Worm (Caenorhabditis elegans) whole organism, mixed stage, embryonic: ENCODE measurements around the gene B0334.4.

Source experiments
- M03D4.4 ChIP-seq: sonication (generic microtip); optimal IDR thresholded peaks from 2 replicates; lab custom pipeline; 2017; ENCODE audit warnings: mild to moderate bottlenecking, missing genetic modification characterization, missing compliant biosample characterization
- bed-3 ChIP-seq: fragments of 200-800 bp; sonication (Bioruptor generic); optimal IDR thresholded peaks from 3 replicates; lab custom pipeline; 2018; ENCODE audit warnings: mild to moderate bottlenecking, missing genetic modification characterization, moderate library complexity, missing compliant biosample characterization
- blmp-1 ChIP-seq: fragments of 150-350 bp; optimal IDR thresholded peaks from 2 replicates; lab custom pipeline; 2014; ENCODE audit warnings: missing biosample characterization, missing genetic modification characterization
- ceh-39 ChIP-seq: fragments of 150-350 bp; optimal IDR thresholded peaks from 2 replicates; lab custom pipeline; 2014; ENCODE audit warnings: missing biosample characterization, missing genetic modification characterization
- ceh-43 ChIP-seq: fragments of 200-800 bp; sonication (Bioruptor generic); optimal IDR thresholded peaks from 2 replicates; lab custom pipeline; 2018; ENCODE audit warnings: mild to moderate bottlenecking, missing genetic modification characterization, moderate library complexity, missing compliant biosample characterization
- ceh-83 ChIP-seq: fragments of 200-800 bp; sonication (Bioruptor generic); optimal IDR thresholded peaks from 2 replicates; lab custom pipeline; 2018; ENCODE audit warnings: mild to moderate bottlenecking, missing genetic modification characterization, missing compliant biosample characterization
- ces-1 ChIP-seq: fragments of 150-350 bp; optimal IDR thresholded peaks from 2 replicates; lab custom pipeline; 2014; ENCODE audit warnings: missing biosample characterization, missing genetic modification reagents, missing genetic modification characterization
- cnd-1 ChIP-seq: fragments of 200-800 bp; sonication (Bioruptor generic); optimal IDR thresholded peaks from 2 replicates; lab custom pipeline; 2018; ENCODE audit warnings: mild to moderate bottlenecking, missing genetic modification characterization, missing compliant biosample characterization
- drap-1 ChIP-seq: fragments of 200-800 bp; sonication (Bioruptor generic); optimal IDR thresholded peaks from 3 replicates; lab custom pipeline; 2018; ENCODE audit warnings: mild to moderate bottlenecking, missing genetic modification characterization, missing compliant biosample characterization
- elt-1 ChIP-seq: sonication (generic microtip); optimal IDR thresholded peaks from 2 replicates; lab custom pipeline; 2017; ENCODE audit warnings: missing genetic modification characterization, mild to moderate bottlenecking, missing compliant biosample characterization, antibody characterized with exemption, moderate library complexity, borderline replicate concordance; ENCODE audit not compliant: insufficient read depth
- elt-3 ChIP-seq: fragments of 150-350 bp; optimal IDR thresholded peaks from 2 replicates; lab custom pipeline; 2014; ENCODE audit warnings: missing biosample characterization, missing genetic modification characterization
- flh-1 ChIP-seq: fragments of 200-800 bp; sonication (Bioruptor generic); optimal IDR thresholded peaks from 2 replicates; lab custom pipeline; 2018; ENCODE audit warnings: mild to moderate bottlenecking, missing genetic modification characterization, moderate library complexity, missing compliant biosample characterization
- ham-2 ChIP-seq: fragments of 200-800 bp; sonication (Bioruptor generic); optimal IDR thresholded peaks from 2 replicates; lab custom pipeline; 2018; ENCODE audit warnings: mild to moderate bottlenecking, missing genetic modification characterization, missing compliant biosample characterization
- hlh-1 ChIP-seq: fragments of 150-350 bp; optimal IDR thresholded peaks from 2 replicates; lab custom pipeline; 2014; ENCODE audit warnings: missing biosample characterization, missing genetic modification reagents, missing genetic modification characterization
- lin-13 ChIP-seq: fragments of 150-350 bp; optimal IDR thresholded peaks from 2 replicates; lab custom pipeline; 2014; ENCODE audit warnings: missing biosample characterization, missing genetic modification characterization
- lsy-2 ChIP-seq: fragments of 150-350 bp; optimal IDR thresholded peaks from 2 replicates; lab custom pipeline; 2014; ENCODE audit warnings: missing biosample characterization, missing genetic modification characterization
- mab-5 ChIP-seq: fragments of 150-350 bp; optimal IDR thresholded peaks from 2 replicates; lab custom pipeline; 2014; ENCODE audit warnings: missing biosample characterization, missing genetic modification characterization
- mep-1 ChIP-seq: fragments of 150-350 bp; optimal IDR thresholded peaks from 2 replicates; lab custom pipeline; 2017; ENCODE audit warnings: missing biosample characterization, missing genetic modification reagents, missing genetic modification characterization, inconsistent platforms
- mls-2 ChIP-seq: sonication (generic microtip); optimal IDR thresholded peaks from 2 replicates; lab custom pipeline; 2016; ENCODE audit warnings: mild to moderate bottlenecking, missing genetic modification characterization, moderate library complexity, missing compliant biosample characterization
- nhr-12 ChIP-seq: fragments of 150-350 bp; optimal IDR thresholded peaks from 2 replicates; lab custom pipeline; 2014; ENCODE audit warnings: missing biosample characterization, missing genetic modification characterization
- nhr-2 ChIP-seq: fragments of 150-350 bp; optimal IDR thresholded peaks from 2 replicates; lab custom pipeline; 2014; ENCODE audit warnings: missing biosample characterization, missing genetic modification characterization
- nhr-237 ChIP-seq: fragments of 150-350 bp; optimal IDR thresholded peaks from 2 replicates; lab custom pipeline; 2014; ENCODE audit warnings: missing biosample characterization, missing genetic modification characterization
- nhr-76 ChIP-seq: sonication (generic microtip); optimal IDR thresholded peaks from 2 replicates; lab custom pipeline; 2017; ENCODE audit warnings: missing biosample characterization, missing genetic modification characterization
- pha-4 ChIP-seq: fragments of 150-350 bp; optimal IDR thresholded peaks from 2 replicates; lab custom pipeline; 2018; ENCODE audit warnings: missing biosample characterization, missing genetic modification reagents, missing genetic modification characterization
- sem-2 ChIP-seq: fragments of 200-800 bp; sonication (Bioruptor generic); optimal IDR thresholded peaks from 2 replicates; lab custom pipeline; 2018; ENCODE audit warnings: mild to moderate bottlenecking, missing genetic modification characterization, missing compliant biosample characterization
- snpc-4 ChIP-seq: fragments of 150-350 bp; optimal IDR thresholded peaks from 2 replicates; lab custom pipeline; 2014; ENCODE audit warnings: missing biosample characterization, missing genetic modification characterization
- sptf-1 ChIP-seq: sonication (generic microtip); optimal IDR thresholded peaks from 2 replicates; lab custom pipeline; 2017; ENCODE audit warnings: mild to moderate bottlenecking, missing genetic modification characterization, moderate library complexity, missing compliant biosample characterization
- tbx-8 ChIP-seq: fragments of 200-800 bp; sonication (Bioruptor generic); optimal IDR thresholded peaks from 2 replicates; lab custom pipeline; 2018; ENCODE audit warnings: mild to moderate bottlenecking, missing genetic modification characterization, moderate library complexity, missing compliant biosample characterization
- unc-120 ChIP-seq: sonication (generic microtip); optimal IDR thresholded peaks from 2 replicates; lab custom pipeline; 2017; ENCODE audit warnings: missing genetic modification characterization, missing compliant biosample characterization; ENCODE audit not compliant: poor library complexity, severe bottlenecking
- unc-62 ChIP-seq: fragments of 150-350 bp; optimal IDR thresholded peaks from 2 replicates; lab custom pipeline; 2014; ENCODE audit warnings: missing biosample characterization, missing genetic modification reagents, missing genetic modification characterization
- zip-8 ChIP-seq: fragments of 150-350 bp; optimal IDR thresholded peaks from 2 replicates; lab custom pipeline; 2014; ENCODE audit warnings: missing biosample characterization, missing genetic modification characterization
- ztf-11 ChIP-seq: fragments of 150-350 bp; optimal IDR thresholded peaks from 2 replicates; lab custom pipeline; 2014; ENCODE audit warnings: missing biosample characterization, missing genetic modification characterization

B0334.4 gene

DNA sequence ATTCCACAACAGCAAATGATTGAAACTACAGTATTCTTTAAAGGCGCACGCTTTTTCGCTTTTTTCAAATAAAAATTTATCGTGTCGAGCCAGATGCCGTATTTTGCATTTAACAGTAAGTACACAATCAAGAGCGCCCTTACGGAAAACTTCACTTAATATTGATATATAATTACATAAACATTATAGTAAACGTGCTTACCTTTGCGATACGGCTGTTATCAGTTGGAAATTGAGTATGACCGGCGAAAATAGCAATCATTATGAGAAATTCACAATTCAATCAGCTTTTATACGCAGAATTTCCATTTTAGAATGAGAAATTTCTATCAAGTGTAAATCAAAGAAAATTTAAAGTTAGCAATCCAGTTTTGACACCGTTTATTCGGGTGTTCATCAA, 4.7 kb downstream of the B0334.4 start, which contains the start of gene B0334.20:
Gene B0334.20, minus strand, starts transcription at position 262 of the 400 bp plus-strand sequence.
- no peak for TF ChIP-seq unc-120 (tag; lab: Kevin White, UChicago)

DNA sequence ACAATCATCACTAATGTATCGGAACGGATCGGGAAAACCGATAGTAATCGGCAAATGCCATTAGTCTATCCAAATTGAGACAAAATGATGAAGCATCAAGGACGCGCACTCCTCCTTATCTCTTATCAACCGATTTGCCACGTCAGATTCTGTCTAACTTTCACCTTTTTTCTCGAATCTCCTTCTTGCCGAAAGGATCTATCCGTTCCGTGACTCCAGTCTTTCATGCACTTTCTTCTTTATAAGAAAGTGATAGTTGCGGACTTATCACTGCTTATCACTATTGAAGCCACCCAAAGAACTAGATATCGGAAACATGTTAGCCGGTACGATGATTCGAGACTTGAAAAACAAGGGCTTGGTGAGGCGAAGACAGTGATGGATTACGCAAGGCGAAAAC, 6.5 kb downstream of the B0334.4 start:
- TF ChIP-seq drap-1, result no peak
- no peak for TF ChIP-seq hlh-1
- no peak for TF ChIP-seq bed-3 (GFP tag; lab: Kevin White, UChicago)
- TF ChIP-seq unc-62 (GFP tag; lab: Kevin White, UChicago), result no peak
- TF ChIP-seq elt-1, result peak; percentile 35
- peak; percentile 93 for TF ChIP-seq elt-3 (tag; lab: Kevin White, UChicago)
- TF ChIP-seq mls-2 (tag; lab: Kevin White, UChicago), result no peak
- no peak for TF ChIP-seq mab-5 (tag; lab: Kevin White, UChicago)
- TF ChIP-seq tbx-8 (GFP tag; lab: Kevin White, UChicago), result no peak
- no peak for TF ChIP-seq M03D4.4
- no peak for TF ChIP-seq ztf-11 (tag; lab: Kevin White, UChicago)
- TF ChIP-seq ceh-83 (GFP tag; lab: Kevin White, UChicago), result no peak
- no peak for TF ChIP-seq nhr-237
- TF ChIP-seq cnd-1 (tag; lab: Kevin White, UChicago), result no peak
- peak; percentile 59 for TF ChIP-seq ham-2 (GFP tag; lab: Kevin White, UChicago)
- TF ChIP-seq mep-1 (tag; lab: Kevin White, UChicago), result no peak
- TF ChIP-seq snpc-4 (tag; lab: Kevin White, UChicago), result no peak
- TF ChIP-seq nhr-2 (tag; lab: Kevin White, UChicago), result no peak
- TF ChIP-seq lsy-2 (tag; lab: Kevin White, UChicago), result no peak
- TF ChIP-seq sem-2 (GFP tag; lab: Kevin White, UChicago), result no peak
- TF ChIP-seq ces-1 (GFP tag; lab: Kevin White, UChicago), result no peak
- no peak for TF ChIP-seq sptf-1
- no peak for TF ChIP-seq zip-8 (tag; lab: Kevin White, UChicago)
- no peak for TF ChIP-seq lin-13 (tag; lab: Kevin White, UChicago)
- TF ChIP-seq ceh-43 (GFP tag; lab: Kevin White, UChicago), result no peak
- peak; percentile 91 for TF ChIP-seq blmp-1 (tag; lab: Kevin White, UChicago)
- TF ChIP-seq pha-4, result no peak
- TF ChIP-seq nhr-12, result no peak

DNA sequence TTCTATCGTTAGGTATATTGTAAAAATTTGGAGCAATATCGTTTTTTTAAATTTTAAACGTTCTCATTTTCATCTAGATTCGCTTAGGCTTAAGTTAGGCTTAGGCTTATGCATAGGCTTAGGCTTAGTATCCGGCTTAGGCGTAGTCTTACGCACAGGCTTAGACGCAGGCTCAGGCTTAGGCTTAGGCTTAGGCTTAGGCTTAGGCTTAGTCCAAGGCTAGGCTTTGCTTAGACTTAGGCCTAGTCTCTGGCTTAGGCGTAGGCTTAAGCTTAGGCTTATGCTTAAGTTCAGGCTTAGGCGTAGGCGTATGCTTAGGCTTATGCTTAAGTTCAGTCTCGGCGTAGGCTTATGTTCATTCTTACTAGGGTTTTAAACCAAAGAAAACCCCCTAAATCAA, 8.3 kb downstream of the B0334.4 start:
- TF ChIP-seq ham-2 (GFP tag; lab: Kevin White, UChicago), result peak; percentile 23
- peak; percentile 23 for TF ChIP-seq sptf-1
- no peak for TF ChIP-seq mep-1 (tag; lab: Kevin White, UChicago)

DNA sequence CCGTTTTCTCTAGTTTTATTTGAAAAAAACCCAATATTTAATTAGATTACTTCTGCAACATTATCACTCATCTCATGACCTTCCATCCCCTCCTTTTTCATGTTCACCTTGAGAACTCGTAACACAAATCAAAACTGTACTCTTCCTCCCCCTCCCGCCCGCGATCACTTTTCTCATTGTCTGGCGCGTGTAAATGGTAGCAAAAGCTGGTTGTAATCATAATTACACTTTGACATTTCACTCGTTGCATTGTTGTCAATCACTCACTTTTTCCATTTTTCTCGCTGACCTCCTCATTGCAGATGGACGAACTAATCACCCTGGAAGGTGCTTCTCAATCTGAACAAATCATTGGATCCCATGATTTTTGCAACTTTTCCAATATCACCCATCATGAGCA, 14.9 kb downstream of the B0334.4 start, which contains the start of gene npr-41:
Gene npr-41, plus strand, starts transcription at position 301 of the 400 bp plus-strand sequence.
- TF ChIP-seq cnd-1 (tag; lab: Kevin White, UChicago) (no peak), nhr-2 (tag; lab: Kevin White, UChicago) (no peak), zip-8 (tag; lab: Kevin White, UChicago) (no peak), nhr-76 (tag; lab: Kevin White, UChicago) (no peak), bed-3 (GFP tag; lab: Kevin White, UChicago) (no peak), lsy-2 (tag; lab: Kevin White, UChicago) (no peak), ceh-39 (no peak), mls-2 (tag; lab: Kevin White, UChicago) (no peak), ztf-11 (tag; lab: Kevin White, UChicago) (no peak), flh-1 (GFP tag; lab: Kevin White, UChicago) (no peak), elt-3 (tag; lab: Kevin White, UChicago) (no peak), mab-5 (tag; lab: Kevin White, UChicago) (no peak), sem-2 (GFP tag; lab: Kevin White, UChicago) (no peak)

DNA sequence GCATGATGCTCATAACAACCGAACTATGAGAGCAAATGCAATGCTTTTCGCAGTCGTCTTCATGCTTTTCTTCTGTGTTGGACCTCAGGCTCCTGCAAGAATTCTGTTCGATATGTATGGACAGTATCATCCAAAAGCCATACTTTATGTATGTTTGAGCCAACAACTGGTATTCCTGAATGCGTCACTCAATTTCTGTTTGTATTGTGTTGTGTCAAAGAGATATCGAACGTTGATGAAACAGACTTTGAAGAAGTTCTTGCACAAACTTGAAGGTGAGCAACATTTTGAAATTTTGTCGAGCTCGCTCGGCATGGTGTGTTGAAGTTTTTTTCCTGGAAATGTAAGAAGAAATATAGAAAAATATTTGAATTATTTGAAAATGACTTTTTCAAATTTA, 17.4 kb downstream of the B0334.4 start:
- TF ChIP-seq tbx-8 (GFP tag; lab: Kevin White, UChicago) (no peak), drap-1 (no peak), ceh-43 (GFP tag; lab: Kevin White, UChicago) (no peak)
